Worm (Caenorhabditis elegans) whole organism, midembryonic: ENCODE measurements around the gene fbxa-24.

Source experiments
- T22C8.4 ChIP-seq: fragments of 200-800 bp; sonication (Bioruptor generic); IDR thresholded peaks from 2 replicates; pipeline ENCODE4 v1.3.6; 2022; ENCODE audit warnings: missing genetic modification characterization, missing compliant biosample characterization
- cog-1 ChIP-seq: sonication (generic microtip); optimal IDR thresholded peaks from 2 replicates; lab custom pipeline; 2016; ENCODE audit warnings: missing genetic modification characterization, missing compliant biosample characterization
- flt-1 ChIP-seq: fragments of 200-800 bp; sonication (Bioruptor generic); IDR thresholded peaks from 2 replicates; pipeline ENCODE4 v1.3.6; 2022; ENCODE audit warnings: missing genetic modification characterization, missing compliant biosample characterization
- klf-2 ChIP-seq: fragments of 200-800 bp; sonication (Bioruptor generic); conservative IDR thresholded peaks from 2 replicates; pipeline ENCODE4 v1.3.6; 2022; ENCODE audit warnings: missing genetic modification reagents, missing genetic modification characterization, missing compliant biosample characterization
- med-1 ChIP-seq: sonication (generic microtip); optimal IDR thresholded peaks from 2 replicates; lab custom pipeline; 2017; ENCODE audit warnings: missing genetic modification characterization, mild to moderate bottlenecking, missing compliant biosample characterization, antibody characterized with exemption, missing genetic modification reagents; ENCODE audit not compliant: insufficient read depth
- ref-1 ChIP-seq: fragments of 200-800 bp; sonication (Bioruptor generic); conservative IDR thresholded peaks from 2 replicates; pipeline ENCODE4 v1.3.6; 2022; ENCODE audit warnings: missing genetic modification reagents, missing genetic modification characterization, missing compliant biosample characterization
- tab-1 ChIP-seq: fragments of 200-800 bp; sonication (Bioruptor generic); IDR thresholded peaks from 2 replicates; pipeline ENCODE4 v1.3.6; 2022; ENCODE audit warnings: missing genetic modification characterization, missing compliant biosample characterization
- ztf-23 ChIP-seq: fragments of 200-800 bp; sonication (Bioruptor generic); IDR thresholded peaks from 2 replicates; pipeline ENCODE4 v1.3.6; 2022; ENCODE audit warnings: missing genetic modification reagents, missing genetic modification characterization, missing compliant biosample characterization
- ztf-29 ChIP-seq: fragments of 200-800 bp; sonication (Bioruptor generic); IDR thresholded peaks from 2 replicates; pipeline ENCODE4 v1.3.6; 2022; ENCODE audit warnings: missing genetic modification reagents, missing genetic modification characterization, missing compliant biosample characterization

Gene fbxa-24

DNA sequence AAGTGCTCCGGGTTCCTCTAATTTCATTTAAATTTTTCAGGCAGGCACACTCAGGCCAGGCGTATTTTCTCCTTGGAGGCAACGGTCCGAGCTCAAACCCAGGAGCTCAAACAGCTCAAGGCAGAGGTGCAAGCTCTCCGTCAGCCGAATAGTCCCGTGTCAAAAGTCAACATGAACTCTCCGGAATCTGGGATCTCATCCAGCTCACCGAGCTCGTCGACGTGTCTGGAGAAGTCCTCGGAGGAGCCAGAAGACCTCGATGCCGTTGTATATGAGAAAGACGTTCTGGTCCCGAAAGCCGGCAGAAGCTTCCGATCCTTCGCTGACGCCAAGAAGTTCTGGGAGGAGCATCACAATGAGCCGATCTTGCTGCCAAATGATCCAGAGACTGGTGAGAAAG is 30.6 kb upstream of the fbxa-24 start:
- no peak for TF ChIP-seq tab-1
- TF ChIP-seq flt-1 (GFP tag; lab: Robert Waterston, UW): no peak
- TF ChIP-seq ref-1 (GFP tag; lab: Robert Waterston, UW): no peak
- no peak for TF ChIP-seq T22C8.4 (GFP tag; lab: Robert Waterston, UW)
- no peak for TF ChIP-seq ztf-29 (GFP tag; lab: Robert Waterston, UW)
- no peak for TF ChIP-seq cog-1
- no peak for TF ChIP-seq ztf-23 (GFP tag; lab: Robert Waterston, UW)
- TF ChIP-seq klf-2 (GFP tag; lab: Robert Waterston, UW): no peak
- TF ChIP-seq med-1: no peak

ce11 chrII:3786538-3786937 is 29.8 kb upstream of the fbxa-24 start:
- TF ChIP-seq cog-1 (no peak), T22C8.4 (GFP tag; lab: Robert Waterston, UW) (no peak), ref-1 (GFP tag; lab: Robert Waterston, UW) (no peak), klf-2 (GFP tag; lab: Robert Waterston, UW) (no peak)

DNA sequence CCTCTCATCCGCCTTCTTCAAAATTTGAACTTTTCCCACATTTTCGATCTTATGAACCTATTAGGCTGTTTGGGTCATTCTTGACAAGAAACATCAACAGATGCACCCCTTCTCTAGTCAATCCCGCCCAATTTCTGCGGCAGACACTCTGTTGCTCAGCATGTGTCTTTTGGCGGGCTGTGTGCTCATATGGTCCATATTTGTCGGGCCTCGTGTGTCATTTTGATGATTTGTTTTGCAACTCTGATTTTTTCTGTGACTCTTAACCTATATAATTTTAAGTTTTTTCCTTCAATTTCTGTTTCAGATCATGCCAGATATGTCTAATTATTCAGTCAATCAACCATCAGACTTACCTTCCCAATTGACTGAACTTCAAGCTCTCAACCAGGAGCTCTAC is 29.2 kb upstream of the fbxa-24 start, which contains the start of gene T24E12.13:
T24E12.13 (plus strand) TSS at position 301 of the 400 bp plus-strand sequence.
- no peak for TF ChIP-seq tab-1
- no peak for TF ChIP-seq ztf-23 (GFP tag; lab: Robert Waterston, UW)
- no peak for TF ChIP-seq ztf-29 (GFP tag; lab: Robert Waterston, UW)
- no peak for TF ChIP-seq med-1
- TF ChIP-seq ref-1 (GFP tag; lab: Robert Waterston, UW): no peak
- no peak for TF ChIP-seq klf-2 (GFP tag; lab: Robert Waterston, UW)
- no peak for TF ChIP-seq T22C8.4 (GFP tag; lab: Robert Waterston, UW)
- no peak for TF ChIP-seq flt-1 (GFP tag; lab: Robert Waterston, UW)
- TF ChIP-seq cog-1: no peak

DNA sequence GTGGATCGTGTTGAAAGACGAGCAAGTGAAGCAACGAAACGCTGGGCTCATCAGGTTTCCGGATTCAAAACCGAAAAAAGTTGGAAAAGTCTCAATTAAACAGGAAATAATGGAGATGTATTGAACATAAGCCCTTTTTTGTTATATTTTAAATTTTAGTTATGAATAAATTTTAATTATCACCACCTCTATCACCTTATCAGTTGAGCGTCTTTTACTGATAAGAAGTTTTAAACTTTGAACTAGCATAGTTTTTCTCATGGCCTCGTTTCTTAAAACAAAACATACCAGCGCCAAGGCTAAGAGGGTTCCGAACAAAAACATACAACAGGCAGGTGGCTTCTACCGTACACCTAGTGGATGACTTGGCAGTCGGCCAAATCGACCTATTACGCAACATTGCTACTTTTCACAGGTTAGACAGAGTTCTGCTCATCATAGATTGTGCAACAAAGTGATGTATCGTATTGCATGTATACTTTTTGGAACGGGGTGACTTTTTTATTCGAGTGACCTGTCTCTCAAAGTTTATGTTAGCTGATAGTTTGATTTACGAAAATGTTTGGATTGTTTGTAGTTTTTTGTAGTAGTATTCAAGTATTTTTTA is 27.9 kb upstream of the fbxa-24 start:
- TF ChIP-seq ref-1 (GFP tag; lab: Robert Waterston, UW) (no peak), klf-2 (GFP tag; lab: Robert Waterston, UW) (no peak), flt-1 (GFP tag; lab: Robert Waterston, UW) (no peak), med-1 (no peak), ztf-29 (GFP tag; lab: Robert Waterston, UW) (no peak), ztf-23 (GFP tag; lab: Robert Waterston, UW) (no peak), T22C8.4 (GFP tag; lab: Robert Waterston, UW) (no peak), tab-1 (no peak), cog-1 (no peak)

DNA sequence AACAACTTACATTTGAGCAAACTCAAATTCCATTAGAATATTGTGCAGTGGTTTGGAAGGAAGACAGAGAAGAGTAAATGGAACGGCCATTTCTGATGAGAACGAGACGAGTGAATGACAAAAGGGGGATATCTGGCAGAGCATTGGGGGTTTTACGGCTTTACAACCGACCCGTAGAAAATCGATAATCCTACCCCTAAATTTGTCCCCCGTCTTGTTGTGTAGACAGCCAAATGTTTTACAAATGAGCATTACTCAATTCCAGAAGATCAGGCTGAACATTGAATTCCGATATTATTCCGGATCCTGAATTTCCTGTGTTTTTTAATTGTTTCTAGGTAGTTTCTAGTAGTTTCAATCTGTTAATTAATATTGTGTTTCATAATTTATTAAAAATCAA is 23.0 kb upstream of the fbxa-24 start, which contains the start of gene fbxb-99:
fbxb-99 (minus strand) TSS at position 101 of the 400 bp plus-strand sequence.
- TF ChIP-seq tab-1 (no peak), ztf-29 (GFP tag; lab: Robert Waterston, UW) (no peak), T22C8.4 (GFP tag; lab: Robert Waterston, UW) (no peak), klf-2 (GFP tag; lab: Robert Waterston, UW) (no peak), med-1 (no peak), cog-1 (no peak)

ce11 chrII:3795323-3795722 is 21.0 kb upstream of the fbxa-24 start, which contains the start of gene Y8A9A.2:
TSS of gene Y8A9A.2 (plus strand) at chrII:3795623.
- TF ChIP-seq klf-2 (GFP tag; lab: Robert Waterston, UW): no peak
- no peak for TF ChIP-seq ztf-29 (GFP tag; lab: Robert Waterston, UW)
- TF ChIP-seq ztf-23 (GFP tag; lab: Robert Waterston, UW): no peak
- no peak for TF ChIP-seq ref-1 (GFP tag; lab: Robert Waterston, UW)
- no peak for TF ChIP-seq tab-1
- TF ChIP-seq med-1: no peak
- no peak for TF ChIP-seq flt-1 (GFP tag; lab: Robert Waterston, UW)
- no peak for TF ChIP-seq cog-1
- no peak for TF ChIP-seq T22C8.4 (GFP tag; lab: Robert Waterston, UW)

- TF ChIP-seq ref-1 (GFP tag; lab: Robert Waterston, UW) (no peak), ztf-23 (GFP tag; lab: Robert Waterston, UW) (no peak), klf-2 (GFP tag; lab: Robert Waterston, UW) (no peak), med-1 (no peak), flt-1 (GFP tag; lab: Robert Waterston, UW) (no peak), cog-1 (no peak), T22C8.4 (GFP tag; lab: Robert Waterston, UW) (no peak), ztf-29 (GFP tag; lab: Robert Waterston, UW) (no peak), tab-1 (no peak)
Observed at ce11 chrII:3803219-3803618, 13.1 kb upstream of the fbxa-24 start, which contains the start of gene ins-32. TSS of gene ins-32 (minus strand) at chrII:3803319.

ce11 chrII:3805518-3805917 is 10.8 kb upstream of the fbxa-24 start:
- TF ChIP-seq tab-1: no peak
- TF ChIP-seq klf-2 (GFP tag; lab: Robert Waterston, UW): no peak
- no peak for TF ChIP-seq T22C8.4 (GFP tag; lab: Robert Waterston, UW)
- no peak for TF ChIP-seq cog-1
- TF ChIP-seq ref-1 (GFP tag; lab: Robert Waterston, UW): no peak
- TF ChIP-seq ztf-29 (GFP tag; lab: Robert Waterston, UW): no peak
- TF ChIP-seq flt-1 (GFP tag; lab: Robert Waterston, UW): no peak
- TF ChIP-seq ztf-23 (GFP tag; lab: Robert Waterston, UW): no peak
- no peak for TF ChIP-seq med-1

- TF ChIP-seq flt-1 (GFP tag; lab: Robert Waterston, UW) (no peak), tab-1 (no peak), ztf-29 (GFP tag; lab: Robert Waterston, UW) (no peak), ref-1 (GFP tag; lab: Robert Waterston, UW) (no peak)
Observed at ce11 chrII:3806964-3807363, 9.4 kb upstream of the fbxa-24 start, which contains the start of gene F54D10.4. TSS of gene F54D10.4 (minus strand) at chrII:3807064.

DNA sequence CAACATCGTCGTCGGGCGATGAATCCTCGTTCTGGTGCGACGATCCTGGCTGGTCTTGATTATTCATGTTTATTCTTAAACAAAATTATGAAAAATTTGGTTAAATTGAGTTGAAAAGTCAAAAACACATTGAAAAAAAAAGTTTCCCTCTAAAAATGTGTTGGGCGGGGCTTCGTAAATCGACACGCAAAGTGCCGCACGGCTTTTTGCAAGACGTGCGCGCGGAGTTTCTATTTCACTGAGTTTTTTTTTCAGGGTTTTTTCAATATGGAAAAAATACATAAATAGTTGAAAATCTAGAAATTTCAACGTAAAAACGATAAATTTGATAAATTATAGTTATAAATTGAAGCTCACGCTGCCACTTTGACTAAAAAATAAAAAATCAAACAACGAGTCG is 8.2 kb upstream of the fbxa-24 start, which contains the start of gene F54D10.5:
F54D10.5 (minus strand) TSS at position 74 of the 400 bp plus-strand sequence.
- no peak for TF ChIP-seq tab-1
- TF ChIP-seq ztf-23 (GFP tag; lab: Robert Waterston, UW): peak; percentile 50; the same call in 1 of the 2 replicates
- TF ChIP-seq ref-1 (GFP tag; lab: Robert Waterston, UW): no peak
- TF ChIP-seq T22C8.4 (GFP tag; lab: Robert Waterston, UW): no peak
- peak; percentile 65 for TF ChIP-seq med-1
- no peak for TF ChIP-seq cog-1
- no peak for TF ChIP-seq klf-2 (GFP tag; lab: Robert Waterston, UW)
- 0 out of 2 replicates have a peak, but pooled peaks have one; percentile 18 for TF ChIP-seq flt-1 (GFP tag; lab: Robert Waterston, UW)
- no peak for TF ChIP-seq ztf-29 (GFP tag; lab: Robert Waterston, UW)
